Worm (Caenorhabditis elegans) whole organism, L4/young adult: ENCODE data around the gene algn-11.

ENCODE experiments used
- W03F9.2 ChIP-seq: fragments of 150-350 bp; optimal IDR thresholded peaks from 2 replicates; lab custom pipeline; 2014; ENCODE audit warnings: missing biosample characterization, missing genetic modification characterization
- dao-5 ChIP-seq: sonication (generic microtip); optimal IDR thresholded peaks from 2 replicates; lab custom pipeline; 2016; ENCODE audit warnings: missing genotype, missing genetic modification characterization, moderate library complexity, missing compliant biosample characterization
- him-1 ChIP-seq: sonication (generic microtip); optimal IDR thresholded peaks from 2 replicates; lab custom pipeline; 2016; ENCODE audit warnings: missing genotype, missing genetic modification reagents, missing genetic modification characterization, missing compliant biosample characterization

ce11 chrIII:7290462-7290861 lies at the start of gene algn-11:
- TF ChIP-seq dao-5 (no peak), him-1 (tag; lab: Kevin White, UChicago) (no peak), W03F9.2 (no peak)
